Fruit fly (Drosophila melanogaster) whole organism, embryonic: Measurements from ENCODE around the gene CG12560.

ENCODE experiments used
- CG11456 ChIP-seq: fragments of 200-800 bp; sonication (Bioruptor generic); IDR thresholded peaks from 3 replicates; pipeline ENCODE4 v1.3.6; 2022; ENCODE audit warnings: missing biosample characterization, missing genetic modification characterization
- CG11504 ChIP-seq: fragments of 200-800 bp; sonication (Bioruptor generic); optimal IDR thresholded peaks from 3 replicates; lab custom pipeline; 2019; ENCODE audit warnings: missing biosample characterization, mild to moderate bottlenecking, missing genetic modification characterization, moderate library complexity
- CG11696 ChIP-seq: fragments of 200-800 bp; sonication (Bioruptor generic); IDR thresholded peaks from 2 replicates; pipeline ENCODE4 v1.3.6; 2022; ENCODE audit warnings: missing biosample characterization, missing genetic modification characterization
- CG12155 ChIP-seq: fragments of 200-800 bp; sonication (Bioruptor generic); optimal IDR thresholded peaks from 3 replicates; lab custom pipeline; 2016; ENCODE audit warnings: missing biosample characterization, missing genetic modification characterization
- CG1233 ChIP-seq: fragments of 200-800 bp; sonication (Bioruptor generic); optimal IDR thresholded peaks from 4 replicates; lab custom pipeline; 2018; ENCODE audit warnings: missing biosample characterization, mild to moderate bottlenecking, missing genetic modification characterization
- CG15011 ChIP-seq: fragments of 200-800 bp; sonication (Bioruptor generic); optimal IDR thresholded peaks from 3 replicates; lab custom pipeline; 2018; ENCODE audit warnings: missing biosample characterization, mild to moderate bottlenecking, missing genetic modification characterization
- CG15514 ChIP-seq: fragments of 200-800 bp; sonication (Bioruptor generic); optimal IDR thresholded peaks from 3 replicates; lab custom pipeline; 2017; ENCODE audit warnings: missing biosample characterization, missing genetic modification characterization, mild to moderate bottlenecking, moderate library complexity, missing genetic modification reagents
- CG17385 ChIP-seq: fragments of 200-800 bp; sonication (Bioruptor generic); optimal IDR thresholded peaks from 3 replicates; lab custom pipeline; 2018; ENCODE audit warnings: missing biosample characterization, mild to moderate bottlenecking, missing genetic modification characterization
- CG31365 ChIP-seq: fragments of 200-800 bp; sonication (Bioruptor generic); optimal IDR thresholded peaks from 2 replicates; lab custom pipeline; 2018; ENCODE audit warnings: missing biosample characterization, mild to moderate bottlenecking, missing genetic modification characterization
- CG32767 ChIP-seq: fragments of 200-800 bp; sonication (Bioruptor generic); IDR thresholded peaks from 2 replicates; pipeline ENCODE4 v1.3.6; 2022; ENCODE audit warnings: missing biosample characterization, missing genetic modification characterization
- CG33557 ChIP-seq: fragments of 200-800 bp; sonication (Bioruptor generic); optimal IDR thresholded peaks from 2 replicates; lab custom pipeline; 2019; ENCODE audit warnings: missing biosample characterization, mild to moderate bottlenecking, missing genetic modification characterization, moderate library complexity
- CG4360 ChIP-seq: fragments of 200-800 bp; sonication (Bioruptor generic); IDR thresholded peaks from 2 replicates; pipeline ENCODE4 v1.3.6; 2022; ENCODE audit warnings: missing biosample characterization, missing genetic modification characterization
- CG6175 ChIP-seq: fragments of 200-800 bp; sonication (Bioruptor generic); IDR thresholded peaks from 3 replicates; pipeline ENCODE4 v1.3.6; 2022; ENCODE audit warnings: missing biosample characterization, missing genetic modification characterization
- CG7839 ChIP-seq: fragments of 200-800 bp; sonication (Bioruptor generic); optimal IDR thresholded peaks from 3 replicates; lab custom pipeline; 2018; ENCODE audit warnings: missing biosample characterization, mild to moderate bottlenecking, missing genetic modification characterization, moderate library complexity
- CG7987 ChIP-seq: fragments of 200-800 bp; sonication (Bioruptor generic); optimal IDR thresholded peaks from 2 replicates; lab custom pipeline; 2018; ENCODE audit warnings: missing biosample characterization, mild to moderate bottlenecking, missing genetic modification characterization, moderate library complexity
- CG9932 ChIP-seq: fragments of 200-800 bp; sonication (Bioruptor generic); IDR thresholded peaks from 2 replicates; pipeline ENCODE4 v1.3.6; 2022; ENCODE audit warnings: missing biosample characterization, missing genetic modification characterization
- Dad ChIP-seq: fragments of 200-800 bp; sonication (Bioruptor generic); optimal IDR thresholded peaks from 3 replicates; lab custom pipeline; 2016; ENCODE audit warnings: missing biosample characterization, missing genetic modification characterization
- Dbx ChIP-seq: fragments of 200-800 bp; sonication (Bioruptor generic); IDR thresholded peaks from 3 replicates; pipeline ENCODE4 v1.3.6; 2022; ENCODE audit warnings: missing biosample characterization, missing genetic modification characterization
- Eip74EF ChIP-seq, 2 experiments: fragments of 200-800 bp in 1 of 2; fragments of >200 bp in 1 of 2; sonication (Bioruptor generic) in 1 of 2; optimal IDR thresholded peaks; 2 replicates each; lab custom pipeline; 2017 to 2019; ENCODE audit warnings: missing biosample characterization in 2 of 2, missing genetic modification characterization in 2 of 2, mild to moderate bottlenecking in 1 of 2, moderate library complexity in 1 of 2
- Med ChIP-seq: fragments of 200-800 bp; sonication (Bioruptor generic); peaks from one replicate; lab custom pipeline; 2016; ENCODE audit warnings: missing biosample characterization, missing genetic modification characterization, mild to moderate bottlenecking, inconsistent platforms, moderate library complexity
- Meics ChIP-seq: fragments of 200-800 bp; sonication (Bioruptor generic); optimal IDR thresholded peaks from 2 replicates; lab custom pipeline; 2017; ENCODE audit warnings: missing biosample characterization, mild to moderate bottlenecking, missing genetic modification characterization
- Taf1 ChIP-seq: fragments of 200-800 bp; sonication (Bioruptor generic); IDR thresholded peaks from 2 replicates; pipeline ENCODE4 v1.3.6; 2022; ENCODE audit warnings: missing biosample characterization, missing genetic modification characterization
- YL-1 ChIP-seq: fragments of 200-800 bp; sonication (Bioruptor generic); optimal IDR thresholded peaks from 3 replicates; lab custom pipeline; 2017; ENCODE audit warnings: missing biosample characterization, mild to moderate bottlenecking, missing genetic modification characterization
- bab2 ChIP-seq: fragments of 200-800 bp; sonication (Bioruptor generic); optimal IDR thresholded peaks from 2 replicates; lab custom pipeline; 2016; ENCODE audit warnings: missing biosample characterization, missing genetic modification characterization
- br ChIP-seq: fragments of >200 bp; optimal IDR thresholded peaks from 2 replicates; lab custom pipeline; 2017
- caup ChIP-seq: fragments of 200-800 bp; sonication (Bioruptor generic); optimal IDR thresholded peaks from 3 replicates; lab custom pipeline; 2017; ENCODE audit warnings: missing biosample characterization, mild to moderate bottlenecking, missing genetic modification characterization, moderate library complexity; ENCODE audit not compliant: severe bottlenecking
- cg ChIP-seq: fragments of 200-800 bp; sonication (Bioruptor generic); optimal IDR thresholded peaks from 3 replicates; lab custom pipeline; 2019; ENCODE audit warnings: missing biosample characterization, mild to moderate bottlenecking, missing genetic modification characterization, moderate library complexity
- crol ChIP-seq: fragments of 200-800 bp; sonication (Bioruptor generic); IDR thresholded peaks from 2 replicates; pipeline ENCODE4 v1.3.6; 2022; ENCODE audit warnings: missing biosample characterization, missing genetic modification characterization
- cwo ChIP-seq: fragments of 200-800 bp; sonication (Bioruptor generic); optimal IDR thresholded peaks from 3 replicates; lab custom pipeline; 2017; ENCODE audit warnings: missing biosample characterization, missing genetic modification characterization, mild to moderate bottlenecking, moderate library complexity, missing genetic modification reagents
- da ChIP-seq: fragments of 200-800 bp; sonication (Bioruptor generic); optimal IDR thresholded peaks from 2 replicates; lab custom pipeline; 2016; ENCODE audit warnings: missing biosample characterization, missing genetic modification characterization
- dmrt99B ChIP-seq: fragments of 200-800 bp; sonication (Bioruptor generic); optimal IDR thresholded peaks from 2 replicates; lab custom pipeline; 2018; ENCODE audit warnings: missing biosample characterization, mild to moderate bottlenecking, missing genetic modification characterization, moderate library complexity
- dysf ChIP-seq: fragments of 200-800 bp; sonication (Bioruptor generic); IDR thresholded peaks from 3 replicates; pipeline ENCODE4 v1.3.6; 2022; ENCODE audit warnings: missing biosample characterization, missing genetic modification characterization
- fd64A ChIP-seq: fragments of 200-800 bp; sonication (Bioruptor generic); optimal IDR thresholded peaks from 3 replicates; lab custom pipeline; 2018; ENCODE audit warnings: missing biosample characterization, mild to moderate bottlenecking, missing genetic modification characterization
- fru ChIP-seq: fragments of >200 bp; optimal IDR thresholded peaks from 2 replicates; lab custom pipeline; 2017
- gem ChIP-seq: fragments of 200-800 bp; sonication (Bioruptor generic); optimal IDR thresholded peaks from 2 replicates; lab custom pipeline; 2019; ENCODE audit warnings: missing biosample characterization, mild to moderate bottlenecking, missing genetic modification characterization, moderate library complexity
- grau ChIP-seq: fragments of 200-800 bp; optimal IDR thresholded peaks from 3 replicates; lab custom pipeline; 2019; ENCODE audit warnings: missing biosample characterization, mild to moderate bottlenecking, missing genetic modification characterization, moderate library complexity
- h ChIP-seq: fragments of >200 bp; optimal IDR thresholded peaks from 2 replicates; lab custom pipeline; 2017
- klu ChIP-seq: fragments of 200-800 bp; sonication (Bioruptor generic); IDR thresholded peaks from 2 replicates; pipeline ENCODE4 v1.3.6; 2022; ENCODE audit warnings: missing biosample characterization, missing genetic modification characterization
- mirr ChIP-seq: fragments of 200-800 bp; sonication (Bioruptor generic); optimal IDR thresholded peaks from 3 replicates; lab custom pipeline; 2018; ENCODE audit warnings: missing biosample characterization, mild to moderate bottlenecking, missing genetic modification characterization
- nom ChIP-seq: fragments of 200-800 bp; sonication (Bioruptor generic); optimal IDR thresholded peaks from 2 replicates; lab custom pipeline; 2017; ENCODE audit warnings: missing biosample characterization, missing genetic modification characterization, mild to moderate bottlenecking, moderate library complexity, missing genetic modification reagents
- odd ChIP-seq: fragments of 200-800 bp; sonication (Bioruptor generic); optimal IDR thresholded peaks from 2 replicates; lab custom pipeline; 2017; ENCODE audit warnings: missing biosample characterization, mild to moderate bottlenecking, missing genetic modification characterization
- scrt ChIP-seq: fragments of 200-800 bp; sonication (Bioruptor generic); optimal IDR thresholded peaks from 2 replicates; lab custom pipeline; 2018; ENCODE audit warnings: missing biosample characterization, mild to moderate bottlenecking, missing genetic modification characterization, moderate library complexity
- sd ChIP-seq: fragments of 200-800 bp; sonication (Bioruptor generic); optimal IDR thresholded peaks from 3 replicates; lab custom pipeline; 2018; ENCODE audit warnings: missing biosample characterization, mild to moderate bottlenecking, missing genetic modification characterization, moderate library complexity
- sob ChIP-seq: fragments of 200-800 bp; sonication (Bioruptor generic); IDR thresholded peaks from 2 replicates; pipeline ENCODE4 v1.3.6; 2022; ENCODE audit warnings: missing biosample characterization, missing genetic modification characterization
- sr ChIP-seq: fragments of 200-800 bp; sonication (Bioruptor generic); IDR thresholded peaks from 3 replicates; pipeline ENCODE4 v1.3.6; 2022; ENCODE audit warnings: missing biosample characterization, missing genetic modification characterization
- unpg ChIP-seq: fragments of 200-800 bp; sonication (Bioruptor generic); optimal IDR thresholded peaks from 3 replicates; lab custom pipeline; 2018; ENCODE audit warnings: missing biosample characterization, mild to moderate bottlenecking, missing genetic modification characterization, moderate library complexity

Gene CG12560

dm6 chr2L:7962881-7963280 is 46.4 kb downstream of the CG12560 start (continued):
- peak; percentile 25 for TF ChIP-seq CG11504 (tag; lab: Kevin White, UChicago)
- no peak for TF ChIP-seq CG6175
- peak; percentile 40; the same call in 1 of the 3 replicates for TF ChIP-seq dysf (GFP tag; lab: Robert Waterston, UW)
- TF ChIP-seq Eip74EF (GFP tag; optimal IDR thresholded peaks at IDR 0.05; lab: Kevin White, UChicago) = no peak
- peak; percentile 20 for TF ChIP-seq CG7839
- TF ChIP-seq CG9932 = 0 out of 2 replicates have a peak, but pooled peaks have one; percentile 24
- no peak for TF ChIP-seq da
- TF ChIP-seq scrt = peak; percentile 2
- no peak for TF ChIP-seq YL-1 (GFP tag; lab: Kevin White, UChicago)
- TF ChIP-seq gem (tag; lab: Kevin White, UChicago) = peak; percentile 16
- TF ChIP-seq dmrt99B (tag; lab: Kevin White, UChicago) = peak; percentile 25

- TF ChIP-seq cg (no peak), Med (peak; percentile 10), nom (GFP tag; lab: Kevin White, UChicago) (peak; percentile 25), crol (peak; percentile 74), Dbx (no peak)
Measured at dm6 chr2L:7962237-7962636, 47.0 kb downstream of the CG12560 start.

dm6 chr2L:7960581-7961530 is 48.4 kb downstream of the CG12560 start:
- no peak for TF ChIP-seq bab2 (GFP tag; lab: Kevin White, UChicago)
- peak; percentile 78 for TF ChIP-seq Meics (GFP tag; lab: Kevin White, UChicago)
- TF ChIP-seq sob (GFP tag; lab: Robert Waterston, UW) = peak; percentile 69
- no peak for TF ChIP-seq grau (tag; lab: Kevin White, UChicago)
- peak; percentile 74 for TF ChIP-seq nom (GFP tag; lab: Kevin White, UChicago)
- peak; percentile 54 for TF ChIP-seq sd
- TF ChIP-seq Taf1 = no peak; the same call in 1 of the 2 replicates
- no peak for TF ChIP-seq Dad (GFP tag; lab: Kevin White, UChicago)
- TF ChIP-seq fru = no peak
- peak; percentile 70 for TF ChIP-seq CG15514 (GFP tag; lab: Kevin White, UChicago)
- peak; percentile 83 for TF ChIP-seq mirr (GFP tag; lab: Kevin White, UChicago)
- peak; percentile 75 for TF ChIP-seq CG15011 (GFP tag; lab: Kevin White, UChicago)
- TF ChIP-seq unpg = peak; percentile 11
- peak; percentile 70 for TF ChIP-seq CG1233 (GFP tag; lab: Kevin White, UChicago)
- TF ChIP-seq klu = no peak
- TF ChIP-seq CG11696 = 0 out of 2 replicates have a peak, but pooled peaks have one; percentile 41
- TF ChIP-seq br = no peak
- TF ChIP-seq fd64A (GFP tag; lab: Kevin White, UChicago) = peak; percentile 45
- TF ChIP-seq odd (GFP tag; lab: Kevin White, UChicago) = peak; percentile 47
- TF ChIP-seq h (lab: Kevin White, UChicago) = no peak
- TF ChIP-seq Dbx = 0 out of 3 replicates have a peak, but pooled peaks have one; percentile 12
- peak; percentile 90 for TF ChIP-seq CG7987 (GFP tag; lab: Kevin White, UChicago)
- TF ChIP-seq caup = peak; percentile 68
- TF ChIP-seq CG32767 = no peak
- peak; percentile 60 for TF ChIP-seq CG17385 (GFP tag; lab: Kevin White, UChicago)
- peak; percentile 27 for TF ChIP-seq CG31365
- TF ChIP-seq sr = no peak
- TF ChIP-seq cwo (GFP tag; lab: Kevin White, UChicago) = peak; percentile 64
- TF ChIP-seq CG12155 = no peak
- peak; percentile 49 for TF ChIP-seq gem (tag; lab: Kevin White, UChicago)
- TF ChIP-seq CG4360 = peak; percentile 36
- no peak for TF ChIP-seq CG33557
- TF ChIP-seq CG11456 (GFP tag; lab: Robert Waterston, UW) = peak; percentile 53; the same call in 1 of the 3 replicates
